Worm (Caenorhabditis elegans) whole organism, midembryonic: ENCODE data around the gene T05B4.9.

Experiments used
- T22C8.4 ChIP-seq: fragments of 200-800 bp; sonication (Bioruptor generic); IDR thresholded peaks from 2 replicates; pipeline ENCODE4 v1.3.6; 2022; ENCODE audit warnings: missing genetic modification characterization, missing compliant biosample characterization
- cog-1 ChIP-seq: sonication (generic microtip); optimal IDR thresholded peaks from 2 replicates; lab custom pipeline; 2016; ENCODE audit warnings: missing genetic modification characterization, missing compliant biosample characterization
- flt-1 ChIP-seq: fragments of 200-800 bp; sonication (Bioruptor generic); IDR thresholded peaks from 2 replicates; pipeline ENCODE4 v1.3.6; 2022; ENCODE audit warnings: missing genetic modification characterization, missing compliant biosample characterization
- klf-2 ChIP-seq: fragments of 200-800 bp; sonication (Bioruptor generic); conservative IDR thresholded peaks from 2 replicates; pipeline ENCODE4 v1.3.6; 2022; ENCODE audit warnings: missing genetic modification reagents, missing genetic modification characterization, missing compliant biosample characterization
- med-1 ChIP-seq: sonication (generic microtip); optimal IDR thresholded peaks from 2 replicates; lab custom pipeline; 2017; ENCODE audit warnings: missing genetic modification characterization, mild to moderate bottlenecking, missing compliant biosample characterization, antibody characterized with exemption, missing genetic modification reagents; ENCODE audit not compliant: insufficient read depth
- ref-1 ChIP-seq: fragments of 200-800 bp; sonication (Bioruptor generic); conservative IDR thresholded peaks from 2 replicates; pipeline ENCODE4 v1.3.6; 2022; ENCODE audit warnings: missing genetic modification reagents, missing genetic modification characterization, missing compliant biosample characterization
- tab-1 ChIP-seq: fragments of 200-800 bp; sonication (Bioruptor generic); IDR thresholded peaks from 2 replicates; pipeline ENCODE4 v1.3.6; 2022; ENCODE audit warnings: missing genetic modification characterization, missing compliant biosample characterization
- ztf-23 ChIP-seq: fragments of 200-800 bp; sonication (Bioruptor generic); IDR thresholded peaks from 2 replicates; pipeline ENCODE4 v1.3.6; 2022; ENCODE audit warnings: missing genetic modification reagents, missing genetic modification characterization, missing compliant biosample characterization
- ztf-29 ChIP-seq: fragments of 200-800 bp; sonication (Bioruptor generic); IDR thresholded peaks from 2 replicates; pipeline ENCODE4 v1.3.6; 2022; ENCODE audit warnings: missing genetic modification reagents, missing genetic modification characterization, missing compliant biosample characterization

The T05B4.9 gene

ce11 chrV:4134728-4135127 is 16.5 kb upstream of the T05B4.9 start, which contains the start of gene lgc-1:
Gene lgc-1 (plus strand): TSS chrV:4135028.
- no peak for TF ChIP-seq cog-1 (tag; lab: Kevin White, UChicago)
- no peak for TF ChIP-seq ztf-29 (GFP tag; lab: Robert Waterston, UW)
- TF ChIP-seq flt-1 (GFP tag; lab: Robert Waterston, UW), result no peak
- TF ChIP-seq ztf-23 (GFP tag; lab: Robert Waterston, UW), result no peak
- TF ChIP-seq ref-1, result no peak
- TF ChIP-seq T22C8.4 (GFP tag; lab: Robert Waterston, UW), result no peak

ce11 chrV:4131471-4131939 is 13.3 kb upstream of the T05B4.9 start, which contains the start of gene nhr-57:
Gene nhr-57 (plus strand): TSS chrV:4131889.
- TF ChIP-seq tab-1 (no peak), T22C8.4 (GFP tag; lab: Robert Waterston, UW) (no peak), cog-1 (tag; lab: Kevin White, UChicago) (no peak), flt-1 (GFP tag; lab: Robert Waterston, UW) (no peak), ztf-29 (GFP tag; lab: Robert Waterston, UW) (no peak), ztf-23 (GFP tag; lab: Robert Waterston, UW) (no peak), ref-1 (no peak), klf-2 (no peak), med-1 (GFP tag; lab: Kevin White, UChicago) (no peak)

ce11 chrV:4129604-4130003 is 11.4 kb upstream of the T05B4.9 start, which contains the start of gene phat-4:
Gene phat-4 (plus strand): TSS chrV:4129904.
- TF ChIP-seq med-1 (GFP tag; lab: Kevin White, UChicago), result no peak
- no peak for TF ChIP-seq tab-1
- TF ChIP-seq ztf-23 (GFP tag; lab: Robert Waterston, UW), result no peak
- no peak for TF ChIP-seq ztf-29 (GFP tag; lab: Robert Waterston, UW)
- no peak for TF ChIP-seq ref-1
- no peak for TF ChIP-seq cog-1 (tag; lab: Kevin White, UChicago)
- TF ChIP-seq T22C8.4 (GFP tag; lab: Robert Waterston, UW), result no peak

- TF ChIP-seq flt-1 (GFP tag; lab: Robert Waterston, UW), result no peak
- no peak for TF ChIP-seq ztf-29 (GFP tag; lab: Robert Waterston, UW)
- no peak for TF ChIP-seq ref-1
- TF ChIP-seq cog-1 (tag; lab: Kevin White, UChicago), result no peak
- no peak for TF ChIP-seq T22C8.4 (GFP tag; lab: Robert Waterston, UW)
- no peak for TF ChIP-seq ztf-23 (GFP tag; lab: Robert Waterston, UW)
- TF ChIP-seq tab-1, result no peak
- TF ChIP-seq med-1 (GFP tag; lab: Kevin White, UChicago), result no peak
- no peak for TF ChIP-seq klf-2
Observed at ce11 chrV:4127435-4127834, 9.2 kb upstream of the T05B4.9 start, which contains the start of gene T05B4.13. Gene T05B4.13 (minus strand): TSS chrV:4127535.

DNA sequence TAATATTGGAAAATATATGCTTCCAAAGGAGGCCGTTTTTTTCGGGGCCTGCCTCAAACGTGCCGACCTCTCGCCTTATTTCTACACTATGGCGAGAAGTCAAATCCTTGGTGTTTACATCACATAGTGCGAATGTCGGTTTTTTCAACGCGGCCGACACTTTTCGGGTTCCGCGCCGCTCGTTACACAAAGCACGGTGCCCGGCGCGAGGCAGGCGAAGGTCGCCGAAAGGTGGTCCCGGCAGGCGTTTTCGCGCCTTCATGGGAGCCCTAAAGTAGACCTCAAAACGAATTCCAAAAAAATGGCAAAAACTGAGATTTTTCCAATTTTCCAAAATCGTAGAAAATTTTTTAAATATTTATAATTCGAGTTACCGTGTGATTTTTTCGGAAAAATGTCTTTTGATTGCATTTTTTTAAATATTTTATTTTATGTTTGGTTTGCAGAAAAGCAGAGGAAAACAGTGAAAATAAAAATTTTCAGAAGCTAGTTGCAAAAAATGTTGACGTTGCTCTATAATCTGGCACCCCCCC is 7.4 kb upstream of the T05B4.9 start, which contains the start of gene T05B4.12:
Gene T05B4.12 (minus strand): TSS at position 483 of the 533 bp plus-strand sequence.
- TF ChIP-seq ztf-23 (GFP tag; lab: Robert Waterston, UW) (no peak), flt-1 (GFP tag; lab: Robert Waterston, UW) (no peak), ztf-29 (GFP tag; lab: Robert Waterston, UW) (no peak), klf-2 (no peak)

- TF ChIP-seq ref-1, result no peak
- no peak for TF ChIP-seq flt-1 (GFP tag; lab: Robert Waterston, UW)
- no peak for TF ChIP-seq med-1 (GFP tag; lab: Kevin White, UChicago)
Observed at ce11 chrV:4122415-4122814, 4.2 kb upstream of the T05B4.9 start, which contains the start of gene phat-5. Gene phat-5 (minus strand): TSS chrV:4122515.

ce11 chrV:4120629-4121028 is 2.4 kb upstream of the T05B4.9 start, which contains the start of gene T05B4.10:
Gene T05B4.10 (minus strand): TSS chrV:4120729.
- TF ChIP-seq flt-1 (GFP tag; lab: Robert Waterston, UW), result no peak
- TF ChIP-seq tab-1, result no peak
- TF ChIP-seq ztf-29 (GFP tag; lab: Robert Waterston, UW), result no peak
- TF ChIP-seq cog-1 (tag; lab: Kevin White, UChicago), result no peak
- TF ChIP-seq ref-1, result no peak
- TF ChIP-seq ztf-23 (GFP tag; lab: Robert Waterston, UW), result no peak
- no peak for TF ChIP-seq klf-2

DNA sequence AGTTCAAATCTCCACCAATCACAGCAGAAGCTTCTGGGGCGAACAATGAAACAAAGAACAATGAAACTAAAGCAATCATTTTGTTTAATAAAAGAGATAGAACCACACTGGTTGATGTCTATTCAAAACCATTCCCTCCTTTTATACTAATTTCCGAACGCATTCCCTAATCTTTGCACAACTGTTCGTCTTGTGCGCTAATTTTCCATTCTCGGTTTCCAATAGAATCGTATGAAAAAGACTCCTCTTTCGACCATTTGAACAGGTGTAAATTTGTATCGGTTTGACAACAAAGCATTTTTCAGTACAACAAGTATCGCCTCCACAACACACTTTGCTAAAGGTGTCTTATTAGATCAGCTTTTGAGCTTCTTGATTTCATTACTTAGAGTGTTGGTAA is 2.2 kb downstream of the T05B4.9 start, which contains the start of gene T05B4.8:
Gene T05B4.8 (minus strand): TSS at position 101 of the 400 bp plus-strand sequence.
- TF ChIP-seq med-1 (GFP tag; lab: Kevin White, UChicago), result no peak
- TF ChIP-seq tab-1, result no peak
- no peak for TF ChIP-seq T22C8.4 (GFP tag; lab: Robert Waterston, UW)
- no peak for TF ChIP-seq cog-1 (tag; lab: Kevin White, UChicago)
- no peak for TF ChIP-seq ref-1
- TF ChIP-seq ztf-23 (GFP tag; lab: Robert Waterston, UW), result no peak
- no peak for TF ChIP-seq flt-1 (GFP tag; lab: Robert Waterston, UW)
- TF ChIP-seq klf-2, result no peak
- no peak for TF ChIP-seq ztf-29 (GFP tag; lab: Robert Waterston, UW)

DNA sequence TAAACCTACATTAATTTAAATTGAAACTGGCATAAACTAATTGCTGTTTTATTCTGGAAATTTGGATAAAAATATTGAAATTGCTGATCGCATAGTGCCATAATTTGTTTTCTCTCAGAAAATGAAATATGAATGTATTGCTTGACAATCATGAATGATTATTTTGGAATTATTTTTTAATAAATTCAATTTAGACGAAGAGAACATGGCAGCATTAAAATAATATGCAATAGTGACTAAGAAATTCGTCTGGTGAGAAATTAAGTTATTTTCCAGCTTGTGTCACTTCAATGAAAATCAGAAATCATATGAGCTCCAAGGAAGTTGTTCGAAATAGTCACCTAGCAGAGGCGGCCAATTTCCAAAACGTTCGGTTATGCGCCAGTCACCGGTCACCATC is 3.6 kb downstream of the T05B4.9 start, which contains the start of gene srw-133:
Gene srw-133 (minus strand): TSS at position 101 of the 400 bp plus-strand sequence.
- TF ChIP-seq ztf-29 (GFP tag; lab: Robert Waterston, UW) (no peak), ref-1 (no peak), T22C8.4 (GFP tag; lab: Robert Waterston, UW) (no peak), tab-1 (no peak), klf-2 (no peak), med-1 (GFP tag; lab: Kevin White, UChicago) (no peak), flt-1 (GFP tag; lab: Robert Waterston, UW) (no peak), ztf-23 (GFP tag; lab: Robert Waterston, UW) (no peak), cog-1 (tag; lab: Kevin White, UChicago) (no peak)

ce11 chrV:4112516-4112915 is 5.7 kb downstream of the T05B4.9 start, which contains the start of gene srw-134:
Gene srw-134 (minus strand): TSS chrV:4112616.
- TF ChIP-seq ztf-23 (GFP tag; lab: Robert Waterston, UW) (no peak), T22C8.4 (GFP tag; lab: Robert Waterston, UW) (no peak), ztf-29 (GFP tag; lab: Robert Waterston, UW) (no peak), med-1 (GFP tag; lab: Kevin White, UChicago) (no peak), cog-1 (tag; lab: Kevin White, UChicago) (no peak), flt-1 (GFP tag; lab: Robert Waterston, UW) (no peak), tab-1 (no peak), ref-1 (no peak), klf-2 (no peak)
